Worm (Caenorhabditis elegans) whole organism, dauer: ENCODE measurements around the gene ZK470.1.

Experiments
- unc-62 ChIP-seq: sonication (generic microtip); optimal IDR thresholded peaks from 2 replicates; lab custom pipeline; 2017; ENCODE audit warnings: missing biosample characterization, missing genetic modification reagents, missing genetic modification characterization

ZK470.1 gene

DNA sequence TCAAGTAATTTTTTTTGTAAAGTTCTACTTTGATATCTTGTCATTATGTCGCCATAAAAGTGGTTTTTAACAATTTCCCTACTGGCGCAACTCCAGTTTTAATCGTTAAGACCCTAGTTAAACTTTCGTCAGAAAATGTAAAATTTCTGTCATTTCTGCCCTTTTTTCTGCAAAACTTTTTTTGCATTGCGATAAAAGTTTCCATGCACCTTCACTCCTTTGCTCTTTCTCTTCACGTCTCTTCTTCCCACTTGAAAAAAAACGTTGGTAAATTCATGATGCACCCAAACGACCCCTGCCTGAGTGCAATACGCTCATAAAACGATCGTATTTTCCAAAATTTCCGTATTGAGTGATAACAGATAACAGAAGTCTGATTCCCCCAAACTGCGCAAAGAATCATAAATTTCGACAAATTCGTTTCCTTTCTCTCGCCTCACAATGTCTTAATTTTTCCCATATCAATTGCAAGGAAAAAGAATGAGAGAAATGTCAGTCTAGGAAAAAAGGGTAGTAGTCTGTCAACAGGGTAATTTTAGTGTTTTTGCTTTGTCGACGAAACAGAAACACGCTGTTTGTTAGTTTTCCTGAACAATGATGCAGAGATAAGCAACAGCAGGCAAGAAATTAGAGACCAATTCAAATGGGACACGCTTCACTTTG, 22.6 kb upstream of the ZK470.1 start:
- no peak for TF ChIP-seq unc-62 (GFP tag; lab: Kevin White, UChicago)

DNA sequence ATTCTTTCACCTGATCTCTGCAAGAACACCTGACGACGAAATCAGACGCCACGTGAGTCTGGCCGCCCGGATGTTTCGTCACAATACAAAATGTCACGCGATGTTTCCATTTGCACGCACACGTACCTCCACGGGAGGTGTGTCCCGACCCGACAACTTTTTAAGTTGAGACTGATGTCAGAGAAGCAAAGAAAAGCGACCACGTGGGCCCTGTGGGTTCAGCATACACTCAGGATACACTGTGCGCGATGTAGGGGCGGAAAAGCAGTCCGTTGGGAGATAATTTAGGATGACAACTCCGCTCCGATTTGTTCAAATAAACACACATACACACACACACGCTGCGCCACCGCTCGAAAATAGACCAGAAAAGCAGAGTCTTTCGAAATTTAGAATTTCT, 21.3 kb upstream of the ZK470.1 start:
- TF ChIP-seq unc-62 (GFP tag; lab: Kevin White, UChicago) = no peak

DNA sequence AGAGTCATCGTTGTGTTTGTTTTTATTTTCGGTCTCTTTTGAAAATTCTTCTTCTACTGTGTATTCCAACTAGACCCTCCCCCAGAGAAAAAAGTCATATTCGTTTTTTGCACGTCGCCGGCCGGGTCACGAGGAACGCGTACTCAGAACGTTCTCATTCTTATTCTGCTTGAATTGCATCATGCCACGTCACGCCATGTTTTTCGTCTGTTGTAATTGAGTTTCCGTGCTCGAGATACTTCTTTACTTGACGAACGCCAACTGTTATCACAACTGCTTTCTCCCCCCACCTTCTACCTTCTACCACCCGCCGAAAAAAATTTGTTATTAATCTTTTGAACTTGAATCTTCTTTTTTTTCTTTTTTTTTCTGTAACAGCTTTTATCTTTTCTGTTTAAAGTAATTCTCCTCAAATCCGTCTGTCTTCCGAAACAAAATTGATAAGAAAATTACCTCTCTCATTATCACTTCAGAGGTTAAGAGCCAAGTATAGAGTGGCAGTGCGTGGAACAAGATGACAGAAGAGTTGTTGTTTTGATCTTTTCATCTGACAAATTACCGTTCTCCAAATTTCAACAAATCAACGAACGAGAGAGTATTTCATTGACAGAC, 20.7 kb upstream of the ZK470.1 start:
- no peak for TF ChIP-seq unc-62 (GFP tag; lab: Kevin White, UChicago)

DNA sequence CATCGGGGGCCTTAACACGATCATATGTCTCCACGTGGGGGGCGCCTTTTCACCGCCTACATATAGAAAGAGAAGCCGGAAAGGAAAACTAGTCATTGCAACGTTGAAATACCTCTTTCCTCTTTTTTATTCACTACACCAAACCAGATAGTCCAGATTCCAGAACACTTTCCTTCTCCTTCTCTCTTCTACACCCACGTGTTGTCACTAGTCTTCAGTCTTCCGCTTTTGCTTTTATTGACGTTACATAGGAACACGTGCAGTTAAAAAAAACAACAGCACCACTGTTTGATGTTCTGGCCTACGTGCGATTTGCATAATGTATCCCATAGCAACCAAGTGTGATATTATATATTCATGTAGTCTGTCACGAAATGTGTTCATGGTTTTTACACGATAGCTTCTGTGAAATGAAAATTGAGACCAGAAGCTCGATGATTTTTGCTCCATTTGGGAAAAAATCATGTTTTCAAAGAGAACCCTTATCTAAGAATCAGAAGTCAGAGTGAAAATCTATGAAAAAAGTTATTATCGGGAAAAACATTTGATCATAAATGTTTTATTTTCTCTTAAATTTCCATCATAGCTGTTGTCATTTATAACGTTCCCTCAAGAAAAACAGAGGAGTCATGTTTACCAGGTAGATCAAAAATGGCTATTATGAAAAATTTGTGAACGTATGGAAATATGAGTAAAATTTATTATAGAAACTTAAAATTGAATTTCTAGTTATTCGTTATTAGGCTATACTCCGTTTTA, 20.1 kb upstream of the ZK470.1 start:
- TF ChIP-seq unc-62 (GFP tag; lab: Kevin White, UChicago) = no peak

DNA sequence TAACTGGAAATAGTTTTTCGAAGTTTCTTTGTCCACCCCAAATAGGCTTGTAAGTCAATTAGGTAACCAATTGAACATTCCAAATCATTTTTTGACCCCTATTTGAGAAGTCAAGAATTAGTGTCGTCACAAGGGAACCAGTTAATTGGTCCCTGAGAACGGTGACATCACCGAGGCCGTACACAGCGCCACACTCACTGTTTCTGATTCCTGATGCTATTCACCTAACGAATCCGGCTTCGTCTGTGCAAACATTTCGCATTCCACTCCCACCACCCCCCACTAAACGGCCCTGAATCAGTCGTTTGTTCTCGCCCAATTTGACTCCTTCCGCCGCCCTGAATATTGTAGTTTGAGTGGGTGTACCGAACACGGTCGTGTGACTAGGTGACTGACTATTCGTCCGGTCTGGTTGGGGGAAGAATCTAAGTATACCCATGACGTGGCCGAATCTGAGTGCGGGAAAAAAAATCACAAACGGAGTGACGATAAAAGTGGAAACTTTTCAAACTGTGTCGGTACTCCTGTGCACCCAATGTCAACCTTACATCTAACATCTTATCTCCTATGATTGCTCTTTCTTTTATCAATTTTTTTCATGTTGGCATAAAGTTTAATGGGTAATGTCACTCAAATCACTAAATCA, 19.2 kb upstream of the ZK470.1 start:
- TF ChIP-seq unc-62 (GFP tag; lab: Kevin White, UChicago) = no peak

DNA sequence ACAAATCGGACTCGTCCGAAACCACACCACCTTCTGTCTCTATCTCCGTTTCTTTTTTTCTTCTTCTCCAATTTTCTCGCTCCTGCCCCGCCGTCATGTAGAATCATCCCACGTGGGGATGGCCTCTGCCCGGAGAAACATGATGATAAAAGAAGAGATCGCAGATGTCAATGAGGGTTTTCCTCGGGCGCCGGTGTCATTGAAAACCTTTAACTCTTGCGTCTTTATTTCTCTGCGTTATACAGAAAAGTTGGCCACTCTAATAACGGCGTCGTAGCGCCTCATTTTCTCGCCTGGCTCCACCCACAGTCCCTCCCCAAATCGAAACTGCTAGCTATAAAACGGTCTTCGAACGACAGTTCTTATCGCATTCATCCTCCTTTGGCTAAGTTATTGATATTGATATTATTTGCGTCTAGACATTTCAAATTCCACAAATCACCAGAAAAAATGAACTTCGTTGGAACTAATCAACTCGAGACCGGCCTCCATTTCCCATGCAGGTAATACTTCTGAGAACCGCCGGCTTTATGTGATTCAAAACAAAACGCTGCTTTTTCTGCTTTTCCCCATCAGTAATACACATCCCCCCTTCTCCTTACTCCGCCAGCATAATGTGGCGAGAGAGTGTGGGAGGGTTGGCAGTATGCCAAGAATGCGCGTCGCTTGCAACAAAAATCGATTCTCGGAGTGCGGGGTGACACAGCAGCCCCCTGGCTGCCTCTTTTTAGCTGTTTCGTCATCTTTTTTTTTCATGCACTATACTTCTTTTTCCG, 18.3 kb upstream of the ZK470.1 start:
- TF ChIP-seq unc-62 (GFP tag; lab: Kevin White, UChicago) = no peak

DNA sequence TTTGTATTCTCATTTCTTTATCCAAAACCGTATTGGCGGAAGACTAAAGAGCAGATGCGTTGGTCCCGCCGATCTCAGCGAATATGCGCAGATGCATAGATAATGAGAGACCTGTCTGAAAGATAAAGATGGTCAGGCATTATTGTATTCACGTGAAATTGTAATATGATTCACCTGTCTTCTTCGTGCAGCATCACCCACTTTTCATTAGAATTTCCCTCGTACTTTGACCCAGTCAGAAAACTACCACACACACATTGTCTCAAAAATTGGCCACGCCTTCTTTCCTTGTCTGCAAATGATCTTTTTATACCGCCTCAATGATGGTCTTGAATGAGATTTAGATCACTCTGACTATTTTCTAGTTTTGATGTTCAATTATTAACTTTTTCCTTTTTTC, 17.4 kb upstream of the ZK470.1 start:
- no peak for TF ChIP-seq unc-62 (GFP tag; lab: Kevin White, UChicago)

DNA sequence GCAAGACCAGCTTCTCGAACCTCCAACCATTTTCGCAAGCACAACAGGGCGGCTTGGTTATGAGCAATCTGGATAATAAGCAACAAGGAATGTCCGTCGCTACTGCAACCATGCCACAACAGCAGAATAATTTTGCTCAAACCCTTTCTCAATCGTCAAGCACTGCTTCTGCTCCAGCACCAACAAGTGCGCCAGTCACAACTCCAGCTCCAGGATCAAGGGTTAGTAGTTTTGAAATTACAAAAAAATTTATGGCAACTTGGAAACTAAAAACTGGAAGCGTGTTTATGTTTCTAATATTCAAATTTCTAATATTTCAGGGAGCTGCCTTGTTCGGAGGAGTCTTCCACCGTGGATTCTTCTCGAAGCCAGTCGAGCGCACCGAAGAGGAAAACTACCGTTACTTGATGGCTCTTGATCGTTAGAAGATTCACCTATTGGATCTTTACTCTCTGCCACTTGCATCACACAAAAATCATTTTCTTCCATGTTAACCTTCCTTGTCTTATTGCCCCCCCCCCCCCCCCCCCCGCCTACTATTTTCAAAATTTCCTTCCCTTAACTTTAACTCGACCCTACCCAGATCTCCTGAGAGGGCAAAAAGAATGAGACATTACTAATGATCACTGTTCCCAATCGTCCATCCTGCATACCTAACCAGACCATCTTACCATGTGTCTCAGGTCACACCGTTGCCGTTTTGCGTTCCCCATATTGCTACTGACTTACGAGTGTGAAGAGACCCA, 16.5 kb upstream of the ZK470.1 start:
- no peak for TF ChIP-seq unc-62 (GFP tag; lab: Kevin White, UChicago)

DNA sequence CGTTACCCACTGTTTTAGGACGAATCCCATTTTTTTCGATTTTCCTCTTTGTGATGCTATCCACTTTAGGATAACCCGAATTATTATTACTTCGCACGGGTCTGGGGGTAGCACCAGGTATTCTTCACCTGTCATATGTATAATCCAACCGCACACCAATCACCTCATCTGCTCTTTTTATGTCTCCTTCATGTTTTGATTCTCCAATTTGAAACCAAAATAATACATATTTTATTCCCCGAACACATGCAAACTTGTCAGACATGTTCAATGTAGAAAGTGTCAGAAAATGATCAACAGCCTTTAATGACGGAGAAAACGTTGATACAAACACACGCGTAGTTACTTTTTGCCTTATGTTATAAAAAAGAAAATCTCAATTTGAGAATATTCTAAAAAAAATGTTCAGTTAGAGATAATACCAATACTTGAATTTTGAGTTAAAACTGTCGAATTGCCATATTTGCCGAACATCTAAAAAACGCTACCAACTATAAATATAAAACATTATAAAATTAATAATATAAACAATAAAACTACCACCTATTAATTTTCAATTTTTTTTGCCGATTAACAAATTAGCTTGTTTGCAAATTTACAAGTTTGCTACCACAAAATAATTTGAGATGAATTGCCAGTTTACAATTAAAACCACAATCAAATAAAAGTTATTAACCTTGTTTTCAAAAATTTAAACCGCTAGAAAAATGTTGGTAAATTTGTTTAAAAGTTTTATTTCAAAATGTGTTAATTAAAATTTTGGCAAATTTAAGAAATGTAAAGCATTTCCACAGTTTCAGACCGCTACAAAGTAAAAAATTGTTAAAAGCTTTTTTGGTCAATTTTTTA, 15.7 kb upstream of the ZK470.1 start:
- no peak for TF ChIP-seq unc-62 (GFP tag; lab: Kevin White, UChicago)

DNA sequence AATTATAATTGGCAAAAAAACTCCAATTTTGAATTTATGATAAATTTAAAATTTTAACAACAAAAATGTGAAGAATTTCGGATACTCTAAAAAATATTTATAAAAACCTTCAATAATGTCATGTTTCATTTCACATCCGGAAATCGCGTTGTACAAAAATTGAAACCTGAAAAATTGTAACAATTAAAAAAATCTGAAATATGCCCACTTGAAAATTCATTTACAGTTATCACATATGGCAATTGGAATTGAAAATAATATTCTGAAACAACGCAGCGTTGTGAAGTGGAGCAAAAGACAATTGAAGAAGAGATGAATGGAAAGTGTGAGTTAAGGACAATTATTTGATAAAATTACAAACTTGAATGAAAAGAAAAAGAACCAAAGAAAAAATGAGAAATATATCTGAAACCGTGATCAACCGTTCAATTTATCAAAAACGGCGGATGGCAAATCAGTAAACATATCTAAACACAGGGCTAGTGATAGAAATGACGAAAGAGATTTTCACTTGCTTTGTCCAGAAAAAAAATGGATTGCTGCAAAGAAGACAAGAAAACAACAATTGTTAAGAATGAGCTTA, 15.0 kb upstream of the ZK470.1 start:
- TF ChIP-seq unc-62 (GFP tag; lab: Kevin White, UChicago) = no peak

DNA sequence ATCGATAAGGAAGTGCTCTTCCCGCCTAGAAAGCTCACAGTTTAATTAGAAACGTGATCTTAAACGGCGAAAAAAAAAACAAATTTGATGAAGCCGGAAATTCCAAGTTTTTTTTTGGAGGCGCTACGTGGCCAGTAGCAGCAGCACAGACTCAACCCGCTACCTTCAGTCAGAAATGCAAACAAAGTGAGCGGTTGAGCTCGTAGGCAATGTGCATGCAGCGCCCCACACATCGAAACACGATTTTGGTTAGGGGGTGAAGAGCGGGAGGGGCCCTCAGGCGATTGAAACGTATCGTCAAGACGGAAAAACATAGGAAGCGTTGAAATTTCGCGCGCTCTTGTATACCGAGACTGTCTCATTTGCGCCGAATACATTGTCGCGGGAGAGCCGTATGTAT, 12.3 kb upstream of the ZK470.1 start:
- TF ChIP-seq unc-62 (GFP tag; lab: Kevin White, UChicago) = no peak

DNA sequence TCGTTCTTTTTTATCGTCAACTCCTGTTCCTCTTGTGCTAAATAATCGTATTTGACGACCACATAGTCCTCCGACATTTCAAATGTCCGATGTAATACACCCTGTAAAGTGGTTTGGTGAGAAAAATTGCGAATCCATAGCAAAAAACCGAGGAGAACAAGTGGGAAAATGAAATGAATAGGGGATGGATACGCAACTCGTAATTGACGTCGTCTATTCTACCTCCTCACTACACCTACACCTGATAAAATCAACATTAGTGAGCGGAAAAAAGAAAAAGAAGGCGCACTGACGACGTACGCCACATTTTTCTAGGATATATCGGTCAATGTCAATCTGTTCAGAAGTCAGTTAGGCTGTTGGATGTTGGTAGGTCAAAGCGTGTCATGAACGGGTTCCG, 10.1 kb upstream of the ZK470.1 start, which contains the start of gene nck-1:
TSS of gene nck-1 (minus strand) at position 101 of the 400 bp plus-strand sequence.
- TF ChIP-seq unc-62 (GFP tag; lab: Kevin White, UChicago) = no peak

DNA sequence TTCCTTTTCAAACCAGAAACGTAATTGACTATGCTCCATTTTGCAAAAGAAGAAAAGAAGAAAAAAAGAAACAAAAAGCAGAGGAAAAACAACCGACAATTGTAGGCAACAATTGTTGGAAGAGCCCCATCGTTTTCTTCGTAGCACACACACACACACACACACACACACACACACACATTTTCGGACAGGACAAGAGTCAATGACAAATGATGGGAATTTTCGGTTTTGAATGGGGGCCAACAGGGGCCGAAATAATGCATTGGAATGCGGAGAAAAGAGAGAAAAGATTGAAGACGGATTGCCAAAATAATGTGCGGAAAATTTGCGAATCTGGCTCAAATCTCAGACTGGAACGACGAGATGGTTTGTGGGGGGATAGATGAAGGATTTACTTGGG, 8.7 kb upstream of the ZK470.1 start:
- TF ChIP-seq unc-62 (GFP tag; lab: Kevin White, UChicago) = no peak
